Worm (Caenorhabditis elegans): ENCODE measurements around the gene evl-14.

DNA sequence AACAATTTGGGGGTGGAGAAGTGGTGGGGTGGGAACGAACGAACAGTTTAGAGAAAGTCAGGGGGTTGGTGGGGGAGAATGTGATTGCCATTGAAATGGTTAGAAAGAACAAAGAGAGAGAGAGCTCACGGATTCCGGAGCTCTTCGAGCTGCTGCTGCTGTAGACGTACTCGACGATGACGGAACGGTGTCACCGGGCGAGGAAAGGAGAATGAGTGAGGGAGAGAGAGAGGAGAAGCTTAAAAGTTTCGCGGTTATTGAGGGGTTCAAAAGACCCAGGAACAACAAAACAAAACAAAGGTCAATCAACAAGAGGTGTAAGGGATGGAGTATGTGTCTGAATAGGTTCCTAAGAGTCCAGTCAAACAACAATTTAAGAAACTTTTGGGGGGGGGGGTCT, 36.7 kb downstream of the evl-14 start:
- TF ChIP-seq him-1 (tag; optimal IDR thresholded peaks at IDR 0.05) (no peak), W03F9.2 (tag; optimal IDR thresholded peaks at IDR 0.05) (no peak), dao-5 (tag; optimal IDR thresholded peaks at IDR 0.05) (no peak)

All from whole organism, L4/young adult.